Worm (Caenorhabditis elegans) whole organism, early embryonic: ENCODE results near the gene nspe-4.
"Not testable (repeated sequence)": the region's sequence is repeated elsewhere in the genome, so short reads cannot be mapped to it uniquely, and the experiment has no call there.

Experiments used
- B0310.2 ChIP-seq: sonication (generic microtip); optimal IDR thresholded peaks from 2 replicates; lab custom pipeline; 2016; ENCODE audit warnings: mild to moderate bottlenecking, missing genetic modification characterization, missing compliant biosample characterization
- F13C5.2 ChIP-seq: sonication (generic microtip); optimal IDR thresholded peaks from 2 replicates; lab custom pipeline; 2017; ENCODE audit warnings: mild to moderate bottlenecking, missing genetic modification characterization, inconsistent platforms, missing compliant biosample characterization
- aly-1 ChIP-seq: sonication (generic microtip); optimal IDR thresholded peaks from 2 replicates; lab custom pipeline; 2016; ENCODE audit warnings: missing genetic modification characterization, missing compliant biosample characterization
- ama-1 ChIP-seq: fragments of 150-350 bp; optimal IDR thresholded peaks from 2 replicates; lab custom pipeline; 2014
- ceh-13 ChIP-seq: fragments of 200-800 bp; sonication (Bioruptor generic); optimal IDR thresholded peaks from 2 replicates; lab custom pipeline; 2018; ENCODE audit warnings: mild to moderate bottlenecking, missing genetic modification characterization, missing compliant biosample characterization
- ceh-36 ChIP-seq: sonication (generic microtip); optimal IDR thresholded peaks from 2 replicates; lab custom pipeline; 2016; ENCODE audit warnings: missing genetic modification characterization, inconsistent platforms, missing compliant biosample characterization
- ets-7 ChIP-seq: sonication (generic microtip); optimal IDR thresholded peaks from 2 replicates; lab custom pipeline; 2016; ENCODE audit warnings: missing genotype, missing genetic modification characterization, missing compliant biosample characterization
- flt-1 ChIP-seq: fragments of 200-800 bp; sonication (Bioruptor generic); IDR thresholded peaks from 2 replicates; pipeline ENCODE4 v1.3.6; 2022; ENCODE audit warnings: missing genetic modification characterization, missing compliant biosample characterization
- hmbx-1 ChIP-seq: sonication (generic microtip); optimal IDR thresholded peaks from 2 replicates; lab custom pipeline; 2016; ENCODE audit warnings: mild to moderate bottlenecking, missing genetic modification characterization, missing compliant biosample characterization
- hmg-4 ChIP-seq: fragments of 200-800 bp; sonication (Bioruptor generic); optimal IDR thresholded peaks from 2 replicates; lab custom pipeline; 2018; ENCODE audit warnings: mild to moderate bottlenecking, missing genetic modification characterization, missing compliant biosample characterization
- hnd-1 ChIP-seq: sonication (generic microtip); optimal IDR thresholded peaks from 2 replicates; lab custom pipeline; 2016; ENCODE audit warnings: missing genetic modification characterization, missing compliant biosample characterization
- pes-1 ChIP-seq: fragments of 200-800 bp; sonication (Bioruptor generic); IDR thresholded peaks from 2 replicates; pipeline ENCODE4 v1.3.6; 2022; ENCODE audit warnings: missing genetic modification reagents, missing genetic modification characterization, missing compliant biosample characterization
- scrt-1 ChIP-seq: fragments of 200-800 bp; sonication (Bioruptor generic); IDR thresholded peaks from 2 replicates; pipeline ENCODE4 v1.3.6; 2022; ENCODE audit warnings: missing genetic modification characterization, missing compliant biosample characterization
- sea-1 ChIP-seq: fragments of 200-800 bp; sonication (Bioruptor generic); conservative IDR thresholded peaks from 2 replicates; pipeline ENCODE4 v1.3.6; 2022; ENCODE audit warnings: missing genetic modification characterization, missing compliant biosample characterization
- tbx-11 ChIP-seq: fragments of 200-800 bp; sonication (Bioruptor generic); IDR thresholded peaks from 2 replicates; pipeline ENCODE4 v1.3.6; 2022; ENCODE audit warnings: missing genetic modification characterization, missing compliant biosample characterization
- tbx-37 ChIP-seq: fragments of 200-800 bp; sonication (Bioruptor generic); conservative IDR thresholded peaks from 2 replicates; pipeline ENCODE4 v1.3.6; 2022; ENCODE audit warnings: missing genetic modification reagents, missing genetic modification characterization, missing compliant biosample characterization
- tra-4 ChIP-seq: sonication (generic microtip); optimal IDR thresholded peaks from 2 replicates; lab custom pipeline; 2017; ENCODE audit warnings: missing genetic modification characterization, missing compliant biosample characterization

The nspe-4 gene

DNA sequence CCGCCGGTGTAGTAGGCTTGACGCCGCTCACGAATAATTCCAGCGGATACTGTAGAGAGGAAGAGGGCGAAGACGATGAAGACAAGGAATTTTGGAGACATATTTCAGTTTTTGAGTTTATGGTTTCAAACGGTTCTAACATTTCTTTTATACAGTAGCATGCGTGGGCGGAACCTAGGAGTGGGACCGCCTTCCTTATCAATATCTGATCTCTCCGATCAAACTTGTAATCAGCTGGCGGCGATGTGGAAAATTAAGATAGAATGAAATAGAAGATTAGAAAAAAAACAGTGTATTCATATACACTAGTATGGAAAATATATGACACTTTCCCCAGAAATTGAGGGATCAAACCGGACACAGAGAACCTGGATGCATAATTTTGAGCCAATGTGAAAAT, 7.0 kb downstream of the nspe-4 start, which contains the start of gene nspe-2:
nspe-2 (minus strand) TSS at position 101 of the 400 bp plus-strand sequence.
- TF ChIP-seq aly-1 (tag; lab: Kevin White, UChicago) = no peak
- no peak for TF ChIP-seq ama-1 (lab: Kevin White, UChicago)
- no peak for TF ChIP-seq F13C5.2
- no peak for TF ChIP-seq ceh-13 (GFP tag; lab: Kevin White, UChicago)
- TF ChIP-seq ets-7 (tag; lab: Kevin White, UChicago) = no peak
- no peak for TF ChIP-seq hmg-4
- no peak for TF ChIP-seq tbx-11 (GFP tag; lab: Robert Waterston, UW)
- TF ChIP-seq hmbx-1 (tag; lab: Kevin White, UChicago) = no peak
- TF ChIP-seq ceh-36 (tag; lab: Kevin White, UChicago) = no peak
- no peak for TF ChIP-seq scrt-1 (GFP tag; lab: Robert Waterston, UW)
- TF ChIP-seq tra-4 (tag; lab: Kevin White, UChicago) = no peak
- TF ChIP-seq hnd-1 (tag; lab: Kevin White, UChicago) = no peak
- no peak for TF ChIP-seq tbx-37 (GFP tag; lab: Robert Waterston, UW)
- no peak for TF ChIP-seq sea-1 (GFP tag; lab: Robert Waterston, UW)
- TF ChIP-seq B0310.2 (tag; lab: Kevin White, UChicago) = no peak
- no peak for TF ChIP-seq pes-1 (GFP tag; lab: Robert Waterston, UW)
- no peak for TF ChIP-seq flt-1 (GFP tag; lab: Robert Waterston, UW)

DNA sequence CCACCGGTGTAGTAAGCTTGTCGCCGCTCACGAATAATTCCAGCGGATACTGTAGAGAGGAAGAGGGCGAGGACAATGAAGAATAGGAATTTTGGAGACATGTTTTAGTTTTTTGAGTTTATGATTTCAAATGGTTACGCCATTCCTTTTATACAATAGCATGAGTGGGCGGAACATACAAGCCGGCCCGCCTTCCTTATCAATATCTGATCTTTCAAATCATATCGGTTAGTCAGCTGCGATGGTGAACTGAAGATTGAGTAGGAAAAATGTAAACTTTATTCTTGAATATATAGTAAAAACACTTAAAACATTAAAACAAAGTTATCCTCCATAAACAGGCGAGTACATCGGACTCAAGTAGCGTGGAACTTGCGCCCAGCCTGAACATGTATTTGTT, 8.4 kb downstream of the nspe-4 start, which contains the start of gene nspe-1:
nspe-1 (minus strand) TSS at position 101 of the 400 bp plus-strand sequence.
- no peak for TF ChIP-seq sea-1 (GFP tag; lab: Robert Waterston, UW)
- no peak for TF ChIP-seq flt-1 (GFP tag; lab: Robert Waterston, UW)
- TF ChIP-seq B0310.2 (tag; lab: Kevin White, UChicago) = no peak
- TF ChIP-seq tbx-11 (GFP tag; lab: Robert Waterston, UW) = no peak
- no peak for TF ChIP-seq aly-1 (tag; lab: Kevin White, UChicago)
- TF ChIP-seq tra-4 (tag; lab: Kevin White, UChicago) = no peak
- no peak for TF ChIP-seq scrt-1 (GFP tag; lab: Robert Waterston, UW)
- TF ChIP-seq ceh-36 (tag; lab: Kevin White, UChicago) = no peak

DNA sequence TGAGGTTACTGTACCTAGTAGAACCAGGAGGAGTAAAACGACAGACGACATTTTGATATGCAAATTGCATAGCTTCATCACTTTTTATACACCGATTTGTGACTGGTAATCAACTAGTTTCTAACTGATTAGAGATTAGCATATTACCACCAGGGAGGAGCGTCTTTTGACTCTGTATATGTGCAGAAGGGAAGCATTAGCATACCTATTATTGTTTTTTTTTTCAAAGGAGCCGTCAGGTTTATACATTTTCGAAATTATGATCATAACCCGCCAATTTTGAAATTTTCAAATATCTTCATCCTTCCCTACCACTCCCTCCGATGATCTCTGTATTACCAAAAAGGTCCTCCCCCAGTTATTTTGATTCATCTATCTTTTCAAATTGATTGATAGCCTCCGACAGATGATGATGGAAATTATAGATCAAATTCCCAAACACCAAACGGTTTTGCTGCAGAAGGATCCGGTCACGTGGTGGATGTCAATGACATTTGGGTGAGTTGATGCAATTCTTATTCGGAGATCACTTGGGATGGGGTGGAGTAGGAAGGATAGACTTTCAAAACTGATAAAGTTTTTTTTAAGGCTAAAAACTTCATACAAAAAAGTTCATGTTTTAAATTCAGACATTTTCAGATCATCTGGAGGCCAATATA, 9.7 kb downstream of the nspe-4 start, which contains the start of gene nspe-8:
nspe-8 (minus strand) TSS at position 51 of the 659 bp plus-strand sequence.
- TF ChIP-seq tra-4 (tag; lab: Kevin White, UChicago) = no peak

DNA sequence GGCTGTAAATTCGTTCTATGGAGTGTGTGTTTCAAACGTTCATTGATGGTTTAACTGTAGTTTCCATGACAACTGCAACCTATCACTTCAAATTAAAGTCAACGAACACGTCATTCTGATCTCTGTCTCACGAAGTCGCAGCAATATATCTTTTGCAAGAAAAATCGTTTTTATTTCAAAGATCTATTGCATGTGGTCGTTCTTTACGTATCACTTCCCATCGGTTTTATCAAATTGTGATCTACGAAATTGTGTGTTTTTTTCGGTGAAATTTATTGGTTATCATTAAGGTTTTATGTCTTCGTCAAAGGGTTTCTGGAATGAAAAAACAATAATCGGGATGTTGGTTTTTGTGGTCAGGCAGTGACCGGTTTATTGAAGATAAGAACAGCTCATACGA, 10.5 kb downstream of the nspe-4 start:
- TF ChIP-seq tbx-11 (GFP tag; lab: Robert Waterston, UW) (no peak), B0310.2 (tag; lab: Kevin White, UChicago) (no peak), scrt-1 (GFP tag; lab: Robert Waterston, UW) (no peak), F13C5.2 (no peak), pes-1 (GFP tag; lab: Robert Waterston, UW) (no peak), tbx-37 (GFP tag; lab: Robert Waterston, UW) (no peak)

DNA sequence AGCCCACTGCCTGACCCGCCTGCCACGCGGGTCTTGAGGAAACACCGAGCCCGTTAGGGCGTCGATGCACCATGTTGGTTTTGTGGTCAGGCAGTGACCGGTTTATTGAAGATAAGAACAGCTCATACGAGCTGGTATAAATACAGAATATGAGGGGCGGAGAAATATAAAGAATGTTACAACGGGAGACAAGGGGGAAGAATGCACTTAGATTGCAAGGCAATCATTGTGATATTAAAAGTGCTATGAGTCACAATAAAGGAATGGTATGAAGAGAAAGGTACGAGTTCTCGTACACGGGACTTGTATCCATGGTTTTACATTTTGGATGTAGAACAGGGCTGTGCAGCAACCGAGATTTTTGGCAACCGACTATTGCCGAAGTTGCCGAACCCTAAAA, 12.1 kb downstream of the nspe-4 start, which contains the start of gene Y38E10A.14:
Y38E10A.14 (minus strand) TSS at position 101 of the 400 bp plus-strand sequence.
- TF ChIP-seq hmg-4; sea-1 (GFP tag; lab: Robert Waterston, UW); tbx-11 (GFP tag; lab: Robert Waterston, UW): not testable (repeated sequence)

DNA sequence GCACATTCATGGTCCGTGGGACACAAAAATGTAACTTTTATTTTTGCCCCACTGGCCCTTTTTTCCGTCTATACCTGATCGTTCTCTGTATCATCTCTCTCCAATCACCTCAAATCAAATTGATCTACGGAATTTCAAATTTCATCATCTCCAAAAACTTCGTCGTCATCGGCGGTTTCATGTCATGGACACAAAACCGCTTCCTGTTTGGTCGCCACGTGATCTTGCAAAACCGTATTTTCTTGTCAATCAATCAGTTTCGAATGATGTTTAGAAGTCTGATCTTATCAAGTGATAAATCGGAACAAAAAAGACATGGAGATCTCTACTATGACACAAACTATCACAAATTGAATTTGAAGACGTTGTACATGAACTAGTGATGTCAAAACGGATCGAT, 13.4 kb downstream of the nspe-4 start:
- TF ChIP-seq tra-4 (tag; lab: Kevin White, UChicago) = no peak
- TF ChIP-seq pes-1 (GFP tag; lab: Robert Waterston, UW) = no peak
- TF ChIP-seq hmbx-1 (tag; lab: Kevin White, UChicago) = no peak
- no peak for TF ChIP-seq B0310.2 (tag; lab: Kevin White, UChicago)
- TF ChIP-seq ceh-36 (tag; lab: Kevin White, UChicago) = no peak
- TF ChIP-seq F13C5.2 = no peak
- no peak for TF ChIP-seq scrt-1 (GFP tag; lab: Robert Waterston, UW)
- TF ChIP-seq ets-7 (tag; lab: Kevin White, UChicago) = no peak
- TF ChIP-seq hmg-4 = no peak
- no peak for TF ChIP-seq flt-1 (GFP tag; lab: Robert Waterston, UW)
- no peak for TF ChIP-seq ceh-13 (GFP tag; lab: Kevin White, UChicago)
- TF ChIP-seq ama-1 (lab: Kevin White, UChicago) = no peak
- no peak for TF ChIP-seq tbx-11 (GFP tag; lab: Robert Waterston, UW)

DNA sequence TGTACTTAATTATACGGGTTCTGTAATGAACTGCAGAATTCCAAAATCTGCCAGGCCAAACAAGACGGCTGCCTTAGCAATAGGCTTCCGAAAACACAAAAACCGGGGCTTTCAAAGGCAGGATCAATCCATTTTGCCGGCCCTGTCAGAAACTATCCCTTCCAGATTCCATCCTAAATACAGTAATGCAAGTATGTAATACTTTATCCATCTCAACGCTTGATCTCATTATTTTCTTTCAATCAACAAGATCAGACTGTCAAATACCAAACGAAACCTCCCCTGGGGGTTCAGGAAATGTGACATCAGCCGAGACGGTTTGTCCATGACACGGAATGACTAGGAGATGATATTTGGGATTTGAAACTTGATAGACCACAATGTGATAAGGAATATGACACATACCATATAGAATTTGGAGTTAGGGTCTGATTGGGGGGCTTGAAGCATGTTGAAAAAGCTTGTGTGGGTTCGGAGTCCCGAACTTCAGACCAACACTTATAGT, 13.9 kb downstream of the nspe-4 start:
- TF ChIP-seq flt-1 (GFP tag; lab: Robert Waterston, UW) (no peak), ama-1 (lab: Kevin White, UChicago) (no peak), hmbx-1 (tag; lab: Kevin White, UChicago) (no peak), B0310.2 (tag; lab: Kevin White, UChicago) (no peak), ceh-36 (tag; lab: Kevin White, UChicago) (no peak), ets-7 (tag; lab: Kevin White, UChicago) (no peak), scrt-1 (GFP tag; lab: Robert Waterston, UW) (no peak), ceh-13 (GFP tag; lab: Kevin White, UChicago) (no peak), F13C5.2 (no peak), tbx-11 (GFP tag; lab: Robert Waterston, UW) (no peak), tbx-37 (GFP tag; lab: Robert Waterston, UW) (no peak)
